Worm (Caenorhabditis elegans) whole organism, L4/young adult: ENCODE measurements around the gene zif-1.
A peak's percentile ranks its signal among the peaks of the same experiment; 100 is the strongest.
"Not testable (repeated sequence)": the region's sequence is repeated elsewhere in the genome, so short reads cannot be mapped to it uniquely, and the experiment has no call there.

Experiments
- W03F9.2 ChIP-seq: fragments of 150-350 bp; optimal IDR thresholded peaks from 2 replicates; lab custom pipeline; 2014; ENCODE audit warnings: missing biosample characterization, missing genetic modification characterization
- dao-5 ChIP-seq: sonication (generic microtip); optimal IDR thresholded peaks from 2 replicates; lab custom pipeline; 2016; ENCODE audit warnings: missing genotype, missing genetic modification characterization, moderate library complexity, missing compliant biosample characterization
- him-1 ChIP-seq: sonication (generic microtip); optimal IDR thresholded peaks from 2 replicates; lab custom pipeline; 2016; ENCODE audit warnings: missing genotype, missing genetic modification reagents, missing genetic modification characterization, missing compliant biosample characterization

zif-1 gene

DNA sequence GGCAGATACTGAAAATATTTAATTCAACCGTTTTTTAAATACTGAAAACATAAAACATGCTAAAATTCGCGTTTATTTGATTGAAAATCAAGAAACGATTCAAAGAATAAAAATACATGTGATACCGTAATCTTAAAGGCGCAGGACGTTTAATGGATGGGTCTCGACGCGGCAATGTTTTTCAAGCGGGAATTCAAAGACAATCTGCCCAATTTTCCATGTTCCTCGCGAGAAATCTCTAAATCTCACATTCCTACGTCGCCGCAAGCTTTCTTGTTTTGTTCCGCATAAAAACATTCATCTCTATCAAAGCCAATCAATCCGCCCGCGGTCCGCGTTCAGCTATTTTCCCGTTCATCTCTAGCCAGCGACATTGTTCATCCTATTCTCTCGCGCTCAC is 1.1 kb upstream of the zif-1 start:
- TF ChIP-seq W03F9.2 (tag; lab: Kevin White, UChicago) (peak; percentile 22), him-1 (tag; lab: Kevin White, UChicago) (no peak)

DNA sequence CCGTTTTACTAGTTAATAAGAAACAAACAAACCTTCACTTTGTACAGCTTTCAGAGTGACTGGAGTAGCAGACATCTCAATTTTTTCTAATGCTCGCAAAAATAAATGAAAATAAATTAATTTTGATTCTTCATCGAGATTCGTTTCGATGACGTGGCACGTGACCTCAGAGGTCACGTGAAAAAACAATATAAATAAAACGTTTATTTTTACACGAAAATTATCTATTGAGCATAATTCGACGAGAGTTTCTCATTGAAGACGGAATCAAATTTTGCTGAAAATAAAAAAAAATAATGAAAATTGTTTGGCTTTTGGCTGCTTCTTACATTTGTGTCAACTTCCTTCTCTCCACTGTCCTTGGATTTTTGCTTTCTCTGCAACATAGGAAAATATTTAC is 680 bp upstream of the zif-1 start, which contains the start of gene rpn-6.2:
TSS of gene rpn-6.2 (minus strand) at position 101 of the 400 bp plus-strand sequence.
- no peak for TF ChIP-seq him-1 (tag; lab: Kevin White, UChicago)
- no peak for TF ChIP-seq W03F9.2 (tag; lab: Kevin White, UChicago)
- TF ChIP-seq dao-5, result no peak

DNA sequence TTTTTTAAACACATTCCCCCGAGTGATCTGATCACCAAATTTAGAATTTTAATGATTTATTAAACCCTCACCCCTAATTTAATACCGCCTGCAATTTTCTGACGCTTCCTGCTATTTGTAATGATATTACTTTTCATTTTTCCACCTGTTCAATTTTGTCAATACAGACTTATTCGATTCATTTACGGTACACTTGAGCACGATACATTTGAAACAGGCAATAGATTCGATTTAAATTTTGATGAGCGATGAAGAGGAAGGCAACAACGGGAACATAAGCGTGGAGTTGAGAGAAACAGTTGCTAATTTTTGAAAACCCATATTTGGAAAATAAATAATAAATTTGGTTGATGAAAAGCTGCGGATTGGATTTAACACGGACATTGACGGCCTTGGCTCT is 2.1 kb downstream of the zif-1 start:
- no peak for TF ChIP-seq dao-5
- no peak for TF ChIP-seq W03F9.2 (tag; lab: Kevin White, UChicago)
- no peak for TF ChIP-seq him-1 (tag; lab: Kevin White, UChicago)

DNA sequence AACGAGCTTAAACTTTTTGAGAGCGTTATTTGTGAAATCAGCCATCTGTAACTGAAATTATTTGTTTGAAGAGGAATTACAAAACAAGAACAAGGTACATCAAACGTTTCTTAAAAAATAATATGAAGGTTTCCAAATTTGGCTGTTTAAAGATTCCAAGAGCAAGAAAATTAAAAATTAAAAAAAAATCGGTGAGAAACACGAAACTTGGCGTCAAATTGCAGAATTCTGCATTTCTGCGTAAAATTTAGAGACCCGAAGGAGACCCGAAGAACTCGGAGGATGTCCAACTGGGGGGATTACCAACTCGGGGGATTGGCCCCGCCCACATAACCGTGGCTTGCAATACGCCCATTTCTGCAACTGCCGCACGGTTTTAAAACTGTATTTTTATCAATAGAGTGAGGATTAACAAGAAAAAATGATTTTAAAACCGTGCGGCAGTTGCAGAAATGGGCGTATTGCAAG is 3.4 kb downstream of the zif-1 start, which contains the start of gene rab-6.1:
TSS of gene rab-6.1 (minus strand) at position 51 of the 468 bp plus-strand sequence.
- not testable (repeated sequence) for TF ChIP-seq dao-5; W03F9.2 (tag; lab: Kevin White, UChicago); him-1 (tag; lab: Kevin White, UChicago)

DNA sequence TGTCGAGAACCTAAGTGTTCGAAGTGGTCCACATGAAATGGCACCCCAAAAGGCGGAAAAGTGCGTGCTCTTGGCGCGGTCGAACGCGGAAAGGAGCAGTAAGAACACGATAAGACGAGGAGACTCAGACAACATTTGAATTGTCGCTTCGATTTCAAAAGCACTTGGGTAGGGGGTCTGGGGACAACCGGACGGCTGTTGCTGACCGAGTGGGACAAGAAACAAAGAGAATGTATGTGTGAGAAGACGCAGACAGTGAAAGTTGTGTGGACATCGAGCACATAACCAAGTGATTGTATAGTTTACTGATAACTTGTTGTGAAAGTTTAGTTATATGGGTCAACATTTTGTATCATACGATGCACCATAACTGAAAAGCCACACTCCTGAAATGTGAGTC is 4.6 kb downstream of the zif-1 start:
- TF ChIP-seq dao-5, result no peak
- no peak for TF ChIP-seq him-1 (tag; lab: Kevin White, UChicago)
- TF ChIP-seq W03F9.2 (tag; lab: Kevin White, UChicago), result no peak

DNA sequence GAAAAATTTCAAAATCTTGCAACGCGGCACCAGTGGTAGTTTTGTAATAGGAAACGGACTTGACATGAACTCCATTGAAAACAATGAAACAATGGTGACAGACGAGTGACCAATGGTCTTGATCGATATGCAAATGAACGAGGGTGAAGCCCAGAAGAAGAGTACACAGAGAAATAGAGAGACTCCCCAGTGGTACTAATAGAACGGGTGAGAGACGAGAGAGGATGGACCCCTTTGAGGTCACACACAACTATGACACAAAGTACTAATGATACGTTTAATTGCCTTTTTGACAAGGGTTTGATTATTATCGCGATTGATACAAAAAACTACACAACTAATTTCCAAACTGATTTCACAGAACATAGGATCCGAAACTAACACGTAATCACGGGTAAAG is 7.5 kb downstream of the zif-1 start, which contains the start of gene F59B2.8:
TSS of gene F59B2.8 (minus strand) at position 151 of the 400 bp plus-strand sequence.
- TF ChIP-seq him-1 (tag; lab: Kevin White, UChicago), result no peak
- TF ChIP-seq W03F9.2 (tag; lab: Kevin White, UChicago), result no peak
- no peak for TF ChIP-seq dao-5

DNA sequence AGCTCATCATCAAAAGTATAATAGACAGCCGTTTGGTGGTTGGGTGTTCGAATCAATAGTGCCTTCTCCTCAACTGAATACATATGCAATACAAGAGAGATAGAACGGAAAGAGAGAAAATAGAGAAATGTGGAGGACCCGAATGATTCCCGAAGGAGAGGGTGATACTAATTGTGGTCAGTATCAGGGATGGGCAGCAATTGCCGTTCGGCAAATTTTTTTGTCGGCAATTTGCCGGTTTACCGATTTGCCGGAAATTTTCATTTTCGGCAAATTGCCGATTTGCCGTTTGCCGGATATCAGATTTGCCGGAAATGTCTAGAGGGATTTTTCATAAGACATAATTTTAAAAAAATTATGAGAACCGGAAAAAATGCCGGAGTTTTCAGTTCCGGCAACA is 9.7 kb downstream of the zif-1 start, which contains the start of gene F59B2.9:
TSS of gene F59B2.9 (minus strand) at position 101 of the 400 bp plus-strand sequence.
- no peak for TF ChIP-seq W03F9.2 (tag; lab: Kevin White, UChicago)
- TF ChIP-seq him-1 (tag; lab: Kevin White, UChicago), result no peak
- no peak for TF ChIP-seq dao-5

DNA sequence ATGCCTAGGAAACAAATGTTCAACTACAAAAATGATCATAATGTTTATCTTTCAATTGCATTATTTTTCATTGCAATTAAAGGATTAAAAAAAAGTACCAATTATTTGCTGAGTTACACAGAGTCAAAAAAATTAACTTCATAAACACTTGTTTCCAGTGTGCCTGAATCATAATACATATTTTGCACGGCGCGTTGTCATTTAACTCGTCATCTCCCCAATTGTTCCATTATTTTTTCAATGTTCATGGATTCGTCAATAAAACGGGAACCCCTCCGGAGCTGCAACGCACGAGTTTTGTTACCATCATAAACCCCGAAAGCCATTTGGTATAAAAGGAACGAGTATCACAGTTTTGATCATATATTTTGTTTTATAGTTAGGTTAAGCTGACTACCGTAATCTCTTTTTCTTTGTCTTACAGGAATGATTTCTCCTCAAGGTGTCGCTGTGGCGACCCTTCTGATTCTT is 14.6 kb downstream of the zif-1 start, which contains the start of gene F59B2.12:
TSS of gene F59B2.12 (plus strand) at position 421 of the 471 bp plus-strand sequence.
- TF ChIP-seq W03F9.2 (tag; lab: Kevin White, UChicago), result no peak
- TF ChIP-seq dao-5, result no peak
- no peak for TF ChIP-seq him-1 (tag; lab: Kevin White, UChicago)

DNA sequence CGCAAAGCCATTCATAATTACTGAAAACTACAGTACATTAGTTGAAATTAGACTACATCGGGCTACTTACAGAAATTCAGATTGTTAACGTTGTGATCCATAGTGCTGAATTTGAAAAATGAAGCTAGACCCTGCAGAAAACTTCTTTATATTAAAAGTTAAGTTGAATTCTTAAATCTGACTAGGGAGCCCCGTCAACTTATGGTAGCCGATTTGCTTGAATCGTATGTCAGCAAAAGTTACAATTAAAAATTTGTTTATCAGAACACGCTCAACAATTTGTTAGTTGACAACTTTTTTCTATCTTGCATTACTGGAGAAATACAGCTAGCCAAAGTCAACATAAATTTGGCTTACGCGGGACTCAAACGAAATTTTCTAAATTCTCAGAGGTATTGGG is 20.0 kb downstream of the zif-1 start, which contains the start of gene F59B2.14:
TSS of gene F59B2.14 (minus strand) at position 101 of the 400 bp plus-strand sequence.
- TF ChIP-seq W03F9.2 (tag; lab: Kevin White, UChicago) (no peak), him-1 (tag; lab: Kevin White, UChicago) (no peak), dao-5 (no peak)

DNA sequence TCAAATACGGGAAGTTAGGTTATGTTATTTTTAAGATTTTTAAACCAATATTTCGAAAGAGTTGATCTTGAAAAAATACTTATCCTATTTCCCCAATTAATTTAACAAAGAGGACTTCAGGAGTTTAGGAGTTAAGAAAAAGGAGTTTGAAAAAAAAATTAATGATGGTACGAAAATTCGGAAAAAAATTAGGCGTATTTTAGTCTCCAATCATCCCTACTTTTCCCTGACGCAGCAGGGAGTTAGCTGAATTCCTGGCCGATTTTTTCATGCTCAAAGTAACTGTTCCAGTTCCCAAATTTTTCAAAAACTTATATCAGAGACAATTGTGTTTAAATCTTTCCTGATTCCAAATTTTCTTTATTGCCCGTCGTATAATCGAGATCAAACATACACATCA is 21.0 kb downstream of the zif-1 start:
- TF ChIP-seq him-1 (tag; lab: Kevin White, UChicago), result no peak

DNA sequence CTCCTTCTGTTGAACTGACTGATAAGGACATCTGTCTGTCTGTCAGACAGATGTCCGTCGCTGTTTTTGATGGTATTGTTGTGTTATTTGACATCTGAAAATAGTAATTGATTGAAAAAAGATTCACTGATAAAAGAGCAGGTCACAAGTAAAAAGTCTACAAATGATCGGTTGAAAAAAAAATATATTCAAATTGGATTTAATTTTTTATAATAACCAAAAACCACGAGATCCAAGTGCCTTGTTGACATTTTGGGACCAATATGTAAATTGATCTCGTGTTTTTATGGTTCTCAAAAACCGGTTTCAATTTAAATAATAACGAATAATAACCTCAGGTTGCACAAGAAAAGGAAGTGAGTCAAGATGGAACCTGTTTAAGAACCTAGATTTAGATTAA is 24.4 kb downstream of the zif-1 start, which contains the start of gene F59B2.13:
TSS of gene F59B2.13 (minus strand) at position 101 of the 400 bp plus-strand sequence.
- TF ChIP-seq him-1 (tag; lab: Kevin White, UChicago) (no peak), W03F9.2 (tag; lab: Kevin White, UChicago) (no peak), dao-5 (no peak)

DNA sequence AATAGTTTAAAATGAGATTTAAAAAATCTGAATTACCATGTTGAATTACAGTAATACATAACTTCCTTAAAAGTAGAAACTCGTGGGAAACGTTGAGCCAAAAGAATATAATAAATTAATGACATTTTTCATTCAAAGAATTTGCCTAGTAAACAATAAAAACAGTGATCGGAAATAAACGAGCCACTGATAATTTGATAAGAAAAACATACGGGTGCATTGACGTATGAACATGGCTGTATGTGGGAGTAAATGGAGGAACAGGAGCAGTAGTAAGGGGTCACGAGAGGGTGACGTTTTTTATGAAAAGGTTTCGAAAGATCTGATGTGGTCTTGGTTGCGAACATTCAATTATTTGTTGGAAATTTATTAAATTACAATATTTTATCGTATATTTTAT is 28.2 kb downstream of the zif-1 start:
- TF ChIP-seq dao-5 (no peak), him-1 (tag; lab: Kevin White, UChicago) (no peak), W03F9.2 (tag; lab: Kevin White, UChicago) (no peak)

DNA sequence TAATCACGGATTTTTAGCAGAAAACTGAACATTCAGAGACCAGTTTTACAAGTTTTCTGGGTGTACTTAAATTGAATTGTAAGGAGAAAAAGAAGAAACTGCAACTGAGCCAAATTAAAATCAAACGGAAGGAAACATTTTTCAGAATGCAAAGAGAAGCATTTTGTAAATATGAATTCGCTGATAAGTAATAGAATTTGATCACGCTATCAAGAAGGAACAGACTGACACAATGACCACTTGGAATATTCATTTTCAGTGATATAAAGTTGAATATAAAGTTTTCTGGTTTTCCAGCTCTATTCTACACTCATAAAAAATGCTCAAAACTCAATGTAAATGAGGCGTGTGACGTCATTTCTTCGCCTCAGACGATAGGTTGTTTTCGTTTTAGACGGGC is 31.6 kb downstream of the zif-1 start:
- TF ChIP-seq dao-5 (no peak), him-1 (tag; lab: Kevin White, UChicago) (no peak), W03F9.2 (tag; lab: Kevin White, UChicago) (no peak)

DNA sequence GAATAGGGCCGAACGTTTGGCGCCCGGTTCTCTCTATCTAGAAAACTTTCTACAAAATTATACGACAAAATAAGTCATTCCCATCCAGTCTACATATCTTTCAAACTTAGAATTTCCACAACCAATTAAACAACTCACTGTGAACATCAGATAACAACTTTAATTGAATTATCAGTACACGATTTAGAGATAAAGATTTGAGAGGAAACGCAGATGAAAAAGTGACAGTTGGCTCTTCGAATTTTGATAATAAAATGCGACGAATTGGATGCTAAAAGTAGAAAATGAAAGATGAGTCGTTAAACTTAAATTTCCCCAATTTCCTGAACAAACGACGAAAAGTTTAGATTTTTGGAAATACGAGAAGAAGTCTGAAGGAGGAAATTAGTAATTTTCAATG is 32.5 kb downstream of the zif-1 start:
- TF ChIP-seq dao-5 (no peak), W03F9.2 (tag; lab: Kevin White, UChicago) (no peak), him-1 (tag; lab: Kevin White, UChicago) (no peak)

DNA sequence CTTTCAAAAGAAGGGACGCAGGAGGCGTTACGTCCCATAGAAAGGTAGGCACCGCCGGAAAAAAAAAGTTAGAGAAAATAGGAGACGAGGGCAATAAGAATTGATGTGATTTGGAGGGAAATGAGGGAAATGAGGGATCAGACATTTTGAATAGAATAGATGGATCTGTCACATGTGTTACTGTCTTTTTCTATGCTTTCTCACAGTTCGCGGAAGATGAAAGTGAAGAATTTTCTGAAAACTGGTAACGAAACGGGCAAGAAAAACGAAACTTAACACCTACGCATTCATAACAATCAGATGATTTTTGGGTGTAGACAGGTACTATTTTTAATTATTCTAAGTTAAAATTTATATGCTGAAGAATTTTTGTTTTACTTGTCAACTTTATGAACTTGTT is 35.1 kb downstream of the zif-1 start, which contains the start of gene R107.9:
TSS of gene R107.9 (plus strand) at position 301 of the 400 bp plus-strand sequence.
- no peak for TF ChIP-seq W03F9.2 (tag; lab: Kevin White, UChicago)
- no peak for TF ChIP-seq him-1 (tag; lab: Kevin White, UChicago)
- TF ChIP-seq dao-5, result no peak
